Fruit fly (Drosophila melanogaster) whole organism, embryonic: Measurements from ENCODE around the gene CG34180.

Experiments used
- CG10209 ChIP-seq: fragments of 200-800 bp; sonication (Bioruptor generic); optimal IDR thresholded peaks from 3 replicates; lab custom pipeline; 2017; ENCODE audit warnings: missing biosample characterization, mild to moderate bottlenecking, missing genetic modification characterization, missing genetic modification reagents
- CG10462 ChIP-seq: fragments of 200-800 bp; sonication (Bioruptor generic); optimal IDR thresholded peaks from 2 replicates; lab custom pipeline; 2016; ENCODE audit warnings: missing biosample characterization, missing genetic modification characterization
- CG10543 ChIP-seq: fragments of 200-800 bp; sonication (Bioruptor generic); optimal IDR thresholded peaks from 3 replicates; lab custom pipeline; 2017; ENCODE audit warnings: missing biosample characterization, mild to moderate bottlenecking, missing genetic modification characterization, moderate library complexity
- CG11398 ChIP-seq: fragments of 200-800 bp; sonication (Bioruptor generic); optimal IDR thresholded peaks from 2 replicates; lab custom pipeline; 2016; ENCODE audit warnings: missing biosample characterization, missing genetic modification characterization
- CG12659 ChIP-seq: fragments of 200-800 bp; sonication (Bioruptor generic); optimal IDR thresholded peaks from 3 replicates; lab custom pipeline; 2017; ENCODE audit warnings: mild to moderate bottlenecking, missing biosample characterization, missing genetic modification reagents, missing genetic modification characterization
- CG12769 ChIP-seq: fragments of 200-800 bp; sonication (Bioruptor generic); optimal IDR thresholded peaks from 2 replicates; lab custom pipeline; 2019; ENCODE audit warnings: missing biosample characterization, mild to moderate bottlenecking, missing genetic modification characterization, moderate library complexity
- CG13296 ChIP-seq: fragments of 200-800 bp; sonication (Bioruptor generic); optimal IDR thresholded peaks from 3 replicates; lab custom pipeline; 2018; ENCODE audit warnings: missing biosample characterization, mild to moderate bottlenecking, missing genetic modification characterization
- CG13424 ChIP-seq: fragments of 200-800 bp; sonication (Bioruptor generic); optimal IDR thresholded peaks from 2 replicates; lab custom pipeline; 2019; ENCODE audit warnings: missing biosample characterization, mild to moderate bottlenecking, missing genetic modification characterization, moderate library complexity
- CG15011 ChIP-seq: fragments of 200-800 bp; sonication (Bioruptor generic); optimal IDR thresholded peaks from 3 replicates; lab custom pipeline; 2018; ENCODE audit warnings: missing biosample characterization, mild to moderate bottlenecking, missing genetic modification characterization
- CG1603 ChIP-seq: fragments of 200-800 bp; sonication (Bioruptor generic); optimal IDR thresholded peaks from 2 replicates; lab custom pipeline; 2019; ENCODE audit warnings: missing biosample characterization, mild to moderate bottlenecking, missing genetic modification characterization, moderate library complexity
- CG17568 ChIP-seq: fragments of 200-800 bp; sonication (Bioruptor generic); optimal IDR thresholded peaks from 2 replicates; lab custom pipeline; 2018; ENCODE audit warnings: missing biosample characterization, mild to moderate bottlenecking, missing genetic modification characterization, moderate library complexity
- CG17612 ChIP-seq: fragments of 200-800 bp; sonication (Bioruptor generic); IDR thresholded peaks from 2 replicates; pipeline ENCODE4 v1.3.6; 2022; ENCODE audit warnings: missing biosample characterization, missing genetic modification characterization
- CG17802 ChIP-seq: fragments of 200-800 bp; sonication (Bioruptor generic); optimal IDR thresholded peaks from 2 replicates; lab custom pipeline; 2018; ENCODE audit warnings: missing biosample characterization, mild to moderate bottlenecking, missing genetic modification characterization, moderate library complexity
- CG2120 ChIP-seq: fragments of 200-800 bp; sonication (Bioruptor generic); optimal IDR thresholded peaks from 3 replicates; lab custom pipeline; 2016; ENCODE audit warnings: missing biosample characterization, missing genetic modification characterization
- CG2712 ChIP-seq: fragments of 200-800 bp; optimal IDR thresholded peaks from 3 replicates; lab custom pipeline; 2019; ENCODE audit warnings: missing biosample characterization, mild to moderate bottlenecking, missing genetic modification characterization, moderate library complexity
- CG32532 ChIP-seq: fragments of 200-800 bp; sonication (Bioruptor generic); IDR thresholded peaks from 2 replicates; pipeline ENCODE4 v1.3.6; 2022; ENCODE audit warnings: missing biosample characterization, missing genetic modification characterization
- CG4424 ChIP-seq: fragments of 200-800 bp; sonication (Bioruptor generic); optimal IDR thresholded peaks from 3 replicates; lab custom pipeline; 2016; ENCODE audit warnings: missing biosample characterization, missing genetic modification characterization
- CG7745 ChIP-seq: fragments of 200-800 bp; sonication (Bioruptor generic); optimal IDR thresholded peaks from 2 replicates; lab custom pipeline; 2018; ENCODE audit warnings: missing biosample characterization, mild to moderate bottlenecking, missing genetic modification characterization, moderate library complexity
- CG7839 ChIP-seq: fragments of 200-800 bp; sonication (Bioruptor generic); optimal IDR thresholded peaks from 3 replicates; lab custom pipeline; 2018; ENCODE audit warnings: missing biosample characterization, mild to moderate bottlenecking, missing genetic modification characterization, moderate library complexity
- CTCF ChIP-seq: fragments of 200-800 bp; sonication (Bioruptor generic); optimal IDR thresholded peaks from 2 replicates; lab custom pipeline; 2017; ENCODE audit warnings: missing biosample characterization, mild to moderate bottlenecking, missing genetic modification characterization, moderate library complexity
- Chrac-16 ChIP-seq: fragments of 200-800 bp; sonication (Bioruptor generic); optimal IDR thresholded peaks from 3 replicates; lab custom pipeline; 2016; ENCODE audit warnings: missing biosample characterization, missing genetic modification characterization
- D ChIP-seq, 2 experiments: fragments of 200-800 bp in 1 of 2; fragments of >200 bp in 1 of 2; sonication (Bioruptor generic) in 1 of 2; optimal IDR thresholded peaks; 2 replicates in 1 of 2; 3 replicates in 1 of 2; lab custom pipeline; 2017; ENCODE audit warnings: mild to moderate bottlenecking in 1 of 2, missing biosample characterization in 1 of 2, missing genetic modification characterization in 1 of 2, missing genetic modification reagents in 1 of 2
- Dfd ChIP-seq, 2 experiments: fragments of >200 bp; optimal IDR thresholded peaks; 2 replicates each; lab custom pipeline; 2017; ENCODE audit warnings: missing biosample characterization in 2 of 2, missing genetic modification characterization in 2 of 2
- Dp ChIP-seq: fragments of 200-800 bp; sonication (Bioruptor generic); optimal IDR thresholded peaks from 2 replicates; lab custom pipeline; 2018; ENCODE audit warnings: missing biosample characterization, mild to moderate bottlenecking, missing genetic modification characterization, moderate library complexity
- Fer2 ChIP-seq: fragments of 200-800 bp; sonication (Bioruptor generic); optimal IDR thresholded peaks from 2 replicates; lab custom pipeline; 2018; ENCODE audit warnings: missing biosample characterization, mild to moderate bottlenecking, missing genetic modification characterization, moderate library complexity
- Gsc ChIP-seq: fragments of 200-800 bp; sonication (Bioruptor generic); IDR thresholded peaks from 2 replicates; pipeline ENCODE4 v1.3.6; 2022; ENCODE audit warnings: missing biosample characterization, missing genetic modification characterization
- Gug ChIP-seq: fragments of 200-800 bp; sonication (Bioruptor generic); IDR thresholded peaks from 4 replicates; pipeline ENCODE4 v1.3.6; 2022; ENCODE audit warnings: missing biosample characterization, missing genetic modification characterization
- Hr3 ChIP-seq: fragments of 200-800 bp; sonication (Bioruptor generic); optimal IDR thresholded peaks from 3 replicates; lab custom pipeline; 2016; ENCODE audit warnings: missing biosample characterization, missing genetic modification characterization
- Lim3 ChIP-seq: fragments of 200-800 bp; sonication (Bioruptor generic); IDR thresholded peaks from 2 replicates; pipeline ENCODE4 v1.3.6; 2022; ENCODE audit warnings: missing biosample characterization, missing genetic modification characterization
- Rx ChIP-seq: fragments of 200-800 bp; sonication (Bioruptor generic); IDR thresholded peaks from 2 replicates; pipeline ENCODE4 v1.3.6; 2022; ENCODE audit warnings: missing biosample characterization, missing genetic modification characterization
- abd-A ChIP-seq: fragments of 200-800 bp; sonication (Bioruptor generic); optimal IDR thresholded peaks from 3 replicates; lab custom pipeline; 2019; ENCODE audit warnings: missing biosample characterization, mild to moderate bottlenecking, missing genetic modification characterization, moderate library complexity
- bowl ChIP-seq: fragments of 200-800 bp; sonication (Bioruptor generic); IDR thresholded peaks from 2 replicates; pipeline ENCODE4 v1.3.6; 2022; ENCODE audit warnings: missing biosample characterization, missing genetic modification characterization
- fd3F ChIP-seq: fragments of 200-800 bp; sonication (Bioruptor generic); optimal IDR thresholded peaks from 2 replicates; lab custom pipeline; 2018; ENCODE audit warnings: missing biosample characterization, mild to moderate bottlenecking, missing genetic modification characterization, moderate library complexity
- gce ChIP-seq: fragments of 200-800 bp; sonication (Bioruptor generic); IDR thresholded peaks from 3 replicates; pipeline ENCODE4 v1.3.6; 2022; ENCODE audit warnings: missing biosample characterization, missing genetic modification characterization
- gsb-n ChIP-seq: fragments of 200-800 bp; sonication (Bioruptor generic); optimal IDR thresholded peaks from 3 replicates; lab custom pipeline; 2018; ENCODE audit warnings: missing biosample characterization, mild to moderate bottlenecking, missing genetic modification characterization
- hkb ChIP-seq, 2 experiments: fragments of 200-800 bp in 1 of 2; fragments of >200 bp in 1 of 2; sonication (Bioruptor generic) in 1 of 2; IDR thresholded peaks in 1 of 2; optimal IDR thresholded peaks in 1 of 2; 2 replicates each; pipeline versions ENCODE4 v1.3.6 to Lab custom; 2017 to 2022; ENCODE audit warnings: missing biosample characterization in 1 of 2, missing genetic modification characterization in 1 of 2
- insv ChIP-seq, 2 experiments: fragments of 200-800 bp; sonication (Bioruptor generic); optimal IDR thresholded peaks; 3 replicates each; lab custom pipeline; 2016 to 2018; ENCODE audit warnings: missing biosample characterization in 2 of 2, missing genetic modification characterization in 2 of 2
- lab ChIP-seq: fragments of 200-800 bp; sonication (Bioruptor generic); optimal IDR thresholded peaks from 3 replicates; lab custom pipeline; 2017; ENCODE audit warnings: missing biosample characterization, missing genetic modification characterization, mild to moderate bottlenecking, moderate library complexity, missing genetic modification reagents
- mam ChIP-seq: fragments of 200-800 bp; sonication (Bioruptor generic); optimal IDR thresholded peaks from 3 replicates; lab custom pipeline; 2016; ENCODE audit warnings: missing biosample characterization, missing genetic modification characterization
- nerfin-1 ChIP-seq: fragments of 200-800 bp; sonication (Bioruptor generic); optimal IDR thresholded peaks from 3 replicates; lab custom pipeline; 2019; ENCODE audit warnings: missing biosample characterization, mild to moderate bottlenecking, missing genetic modification characterization, moderate library complexity
- nom ChIP-seq: fragments of 200-800 bp; sonication (Bioruptor generic); optimal IDR thresholded peaks from 2 replicates; lab custom pipeline; 2017; ENCODE audit warnings: missing biosample characterization, missing genetic modification characterization, mild to moderate bottlenecking, moderate library complexity, missing genetic modification reagents
- pan ChIP-seq, 4 experiments: fragments of >200 bp in 3 of 4; fragments of 200-800 bp in 1 of 4; sonication (Bioruptor generic) in 1 of 4; optimal IDR thresholded peaks in 3 of 4; IDR thresholded peaks in 1 of 4; 2 replicates each; pipeline versions ENCODE4 v1.3.6 to Lab custom; 2017 to 2022; ENCODE audit warnings: missing biosample characterization in 2 of 4, missing genetic modification characterization in 2 of 4, mixed read lengths in 1 of 4
- sens ChIP-seq: fragments of 200-800 bp; sonication (Bioruptor generic); peaks from one replicate; lab custom pipeline; 2016; ENCODE audit warnings: missing biosample characterization, missing genetic modification characterization
- slbo ChIP-seq: fragments of 200-800 bp; sonication (Bioruptor generic); IDR thresholded peaks from 2 replicates; pipeline ENCODE4 v1.3.6; 2022; ENCODE audit warnings: missing biosample characterization, missing genetic modification characterization
- sr ChIP-seq: fragments of 200-800 bp; sonication (Bioruptor generic); IDR thresholded peaks from 3 replicates; pipeline ENCODE4 v1.3.6; 2022; ENCODE audit warnings: missing biosample characterization, missing genetic modification characterization
- trem ChIP-seq: fragments of 200-800 bp; optimal IDR thresholded peaks from 3 replicates; lab custom pipeline; 2019; ENCODE audit warnings: missing biosample characterization, mild to moderate bottlenecking, missing genetic modification characterization, moderate library complexity
- zen ChIP-seq: fragments of 200-800 bp; sonication (Bioruptor generic); optimal IDR thresholded peaks from 3 replicates; lab custom pipeline; 2018; ENCODE audit warnings: missing biosample characterization, mild to moderate bottlenecking, missing genetic modification characterization, moderate library complexity
- zfh1 ChIP-seq: fragments of 200-800 bp; sonication (Bioruptor generic); IDR thresholded peaks from 3 replicates; pipeline ENCODE4 v1.3.6; 2022; ENCODE audit warnings: missing biosample characterization, missing genetic modification characterization

Gene CG34180

DNA sequence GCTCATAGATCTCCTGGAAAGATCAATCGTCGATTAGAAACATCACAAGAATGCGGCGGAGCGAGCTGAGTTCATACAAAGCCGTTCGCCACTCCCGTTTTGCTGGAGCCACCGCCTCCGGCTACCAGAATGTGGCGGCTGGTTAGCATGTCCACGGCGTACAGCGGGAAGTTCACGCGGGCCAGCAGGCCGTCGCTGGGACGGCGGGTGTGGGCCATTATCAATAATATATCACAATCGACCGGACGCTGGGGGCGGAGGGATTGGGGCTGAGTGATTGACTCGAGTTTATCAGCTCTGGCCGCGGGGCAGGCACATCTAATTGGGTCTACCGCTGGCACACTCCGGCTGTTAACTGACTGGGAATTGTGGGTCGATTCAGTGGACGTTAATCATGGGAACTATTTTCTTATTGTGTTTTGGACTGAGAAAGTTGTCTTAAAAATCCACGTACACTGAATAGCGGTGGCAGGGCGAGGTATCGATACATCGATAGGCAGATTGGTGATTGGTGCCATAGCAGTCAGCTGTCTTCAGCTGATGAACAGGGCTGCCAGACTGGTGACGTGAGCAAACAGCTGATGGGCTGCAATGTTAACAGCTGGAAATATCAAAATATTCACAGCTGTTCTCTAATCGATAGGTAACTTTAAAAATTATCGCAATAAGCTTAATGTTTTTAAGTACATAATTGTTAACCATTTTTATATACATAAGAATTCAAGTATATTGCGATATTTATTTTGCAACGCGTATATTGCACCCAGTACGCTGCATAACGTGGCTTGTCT, 38.4 kb downstream of the CG34180 start, which contains the start of gene CG9175 (continued):
- TF ChIP-seq Gug (GFP tag; lab: Robert Waterston, UW) (no peak; the same call in 3 of the 4 replicates), trem (tag; lab: Kevin White, UChicago) (peak; percentile 86), lab (GFP tag; lab: Kevin White, UChicago) (peak; percentile 67), Lim3 (GFP tag; lab: Robert Waterston, UW) (no peak), CG4424 (GFP tag; lab: Kevin White, UChicago) (peak; percentile 42), nom (GFP tag; lab: Kevin White, UChicago) (no peak), abd-A (tag; lab: Kevin White, UChicago) (peak; percentile 62), Gsc (GFP tag; lab: Robert Waterston, UW) (no peak), zen (tag; lab: Kevin White, UChicago) (peak; percentile 63), CG17568 (GFP tag; lab: Kevin White, UChicago) (no peak), slbo (GFP tag; lab: Robert Waterston, UW) (0 out of 2 replicates have a peak, but pooled peaks have one; percentile 32), CG7745 (tag; lab: Kevin White, UChicago) (no peak), CG10462 (GFP tag; lab: Kevin White, UChicago) (peak; percentile 63), nerfin-1 (tag; lab: Kevin White, UChicago) (peak; percentile 37), CTCF (GFP tag; lab: Kevin White, UChicago) (no peak), Rx (no peak), Dp (GFP tag; lab: Kevin White, UChicago) (peak; percentile 61), CG17612 (GFP tag; lab: Robert Waterston, UW) (no peak), CG7839 (tag; lab: Kevin White, UChicago) (peak; percentile 29), hkb (optimal IDR thresholded peaks at IDR 0.05; lab: Kevin White, UChicago) (no peak), hkb (GFP tag; IDR thresholded peaks at IDR 0.05; lab: Robert Waterston, UW) (no peak), insv (GFP tag; optimal IDR thresholded peaks at IDR 0.05; lab: Kevin White, UChicago) (peak in 1 of 2 experiments; percentile 31), Dfd (GFP tag; optimal IDR thresholded peaks at IDR 0.05; lab: Kevin White, UChicago) (no peak), CG13424 (peak; percentile 28), gsb-n (tag; lab: Kevin White, UChicago) (peak; percentile 6), Fer2 (tag; lab: Kevin White, UChicago) (no peak), CG17802 (tag; lab: Kevin White, UChicago) (no peak), CG12769 (no peak), CG13296 (no peak), Hr3 (peak; percentile 5), CG1603 (tag; lab: Kevin White, UChicago) (peak; percentile 90), CG10209 (GFP tag; lab: Kevin White, UChicago) (peak; percentile 19), fd3F (no peak), CG32532 (peak; percentile 58; the same call in 1 of the 2 replicates), Chrac-16 (GFP tag; lab: Kevin White, UChicago) (no peak), D (optimal IDR thresholded peaks at IDR 0.05; lab: Kevin White, UChicago) (peak; percentile 58), D (GFP tag; optimal IDR thresholded peaks at IDR 0.05; lab: Kevin White, UChicago) (no peak), mam (GFP tag; lab: Kevin White, UChicago) (peak; percentile 63), gce (GFP tag; lab: Robert Waterston, UW) (no peak), CG2120 (GFP tag; lab: Kevin White, UChicago) (peak; percentile 61), CG15011 (GFP tag; lab: Kevin White, UChicago) (no peak), CG12659 (peak; percentile 88), bowl (no peak), pan (optimal IDR thresholded peaks at IDR 0.05; lab: Kevin White, UChicago) (no peak), pan (GFP tag; optimal IDR thresholded peaks at IDR 0.05 in 1 of 2, IDR thresholded peaks at IDR 0.05 in 1 of 2) (no peak), CG10543 (GFP tag; lab: Kevin White, UChicago) (peak; percentile 67), sr (GFP tag; lab: Robert Waterston, UW) (no peak), zfh1 (GFP tag; lab: Robert Waterston, UW) (peak; percentile 4; the same call in 1 of the 3 replicates), sens (peak; percentile 83), CG2712 (tag; lab: Kevin White, UChicago) (peak; percentile 45), CG11398 (GFP tag; lab: Kevin White, UChicago) (peak; percentile 5)
